Worm (Caenorhabditis elegans) whole organism, mixed stage, embryonic: ENCODE results near the gene ZC449.5.

Experiments used
- M03D4.4 ChIP-seq: sonication (generic microtip); optimal IDR thresholded peaks from 2 replicates; lab custom pipeline; 2017; ENCODE audit warnings: mild to moderate bottlenecking, missing genetic modification characterization, missing compliant biosample characterization
- blmp-1 ChIP-seq: fragments of 150-350 bp; optimal IDR thresholded peaks from 2 replicates; lab custom pipeline; 2014; ENCODE audit warnings: missing biosample characterization, missing genetic modification characterization
- ceh-83 ChIP-seq: fragments of 200-800 bp; sonication (Bioruptor generic); optimal IDR thresholded peaks from 2 replicates; lab custom pipeline; 2018; ENCODE audit warnings: mild to moderate bottlenecking, missing genetic modification characterization, missing compliant biosample characterization
- elt-1 ChIP-seq: sonication (generic microtip); optimal IDR thresholded peaks from 2 replicates; lab custom pipeline; 2017; ENCODE audit warnings: missing genetic modification characterization, mild to moderate bottlenecking, missing compliant biosample characterization, antibody characterized with exemption, moderate library complexity, borderline replicate concordance; ENCODE audit not compliant: insufficient read depth
- elt-3 ChIP-seq: fragments of 150-350 bp; optimal IDR thresholded peaks from 2 replicates; lab custom pipeline; 2014; ENCODE audit warnings: missing biosample characterization, missing genetic modification characterization
- ham-2 ChIP-seq: fragments of 200-800 bp; sonication (Bioruptor generic); optimal IDR thresholded peaks from 2 replicates; lab custom pipeline; 2018; ENCODE audit warnings: mild to moderate bottlenecking, missing genetic modification characterization, missing compliant biosample characterization
- hlh-1 ChIP-seq: fragments of 150-350 bp; optimal IDR thresholded peaks from 2 replicates; lab custom pipeline; 2014; ENCODE audit warnings: missing biosample characterization, missing genetic modification reagents, missing genetic modification characterization
- lin-13 ChIP-seq: fragments of 150-350 bp; optimal IDR thresholded peaks from 2 replicates; lab custom pipeline; 2014; ENCODE audit warnings: missing biosample characterization, missing genetic modification characterization
- lin-32 ChIP-seq: fragments of 200-800 bp; sonication (Bioruptor generic); optimal IDR thresholded peaks from 2 replicates; lab custom pipeline; 2018; ENCODE audit warnings: mild to moderate bottlenecking, missing genetic modification characterization, missing compliant biosample characterization
- mab-5 ChIP-seq: fragments of 150-350 bp; optimal IDR thresholded peaks from 2 replicates; lab custom pipeline; 2014; ENCODE audit warnings: missing biosample characterization, missing genetic modification characterization
- mep-1 ChIP-seq: fragments of 150-350 bp; optimal IDR thresholded peaks from 2 replicates; lab custom pipeline; 2017; ENCODE audit warnings: missing biosample characterization, missing genetic modification reagents, missing genetic modification characterization, inconsistent platforms
- mls-2 ChIP-seq: sonication (generic microtip); optimal IDR thresholded peaks from 2 replicates; lab custom pipeline; 2016; ENCODE audit warnings: mild to moderate bottlenecking, missing genetic modification characterization, moderate library complexity, missing compliant biosample characterization
- nhr-12 ChIP-seq: fragments of 150-350 bp; optimal IDR thresholded peaks from 2 replicates; lab custom pipeline; 2014; ENCODE audit warnings: missing biosample characterization, missing genetic modification characterization
- nhr-2 ChIP-seq: fragments of 150-350 bp; optimal IDR thresholded peaks from 2 replicates; lab custom pipeline; 2014; ENCODE audit warnings: missing biosample characterization, missing genetic modification characterization
- nhr-237 ChIP-seq: fragments of 150-350 bp; optimal IDR thresholded peaks from 2 replicates; lab custom pipeline; 2014; ENCODE audit warnings: missing biosample characterization, missing genetic modification characterization
- nhr-28 ChIP-seq: fragments of 150-350 bp; optimal IDR thresholded peaks from 2 replicates; lab custom pipeline; 2014; ENCODE audit warnings: missing biosample characterization, missing genetic modification characterization
- pha-4 ChIP-seq: fragments of 150-350 bp; optimal IDR thresholded peaks from 2 replicates; lab custom pipeline; 2018; ENCODE audit warnings: missing biosample characterization, missing genetic modification reagents, missing genetic modification characterization
- sem-2 ChIP-seq: fragments of 200-800 bp; sonication (Bioruptor generic); optimal IDR thresholded peaks from 2 replicates; lab custom pipeline; 2018; ENCODE audit warnings: mild to moderate bottlenecking, missing genetic modification characterization, missing compliant biosample characterization
- snpc-4 ChIP-seq: fragments of 150-350 bp; optimal IDR thresholded peaks from 2 replicates; lab custom pipeline; 2014; ENCODE audit warnings: missing biosample characterization, missing genetic modification characterization
- sptf-1 ChIP-seq: sonication (generic microtip); optimal IDR thresholded peaks from 2 replicates; lab custom pipeline; 2017; ENCODE audit warnings: mild to moderate bottlenecking, missing genetic modification characterization, moderate library complexity, missing compliant biosample characterization
- tbx-8 ChIP-seq: fragments of 200-800 bp; sonication (Bioruptor generic); optimal IDR thresholded peaks from 2 replicates; lab custom pipeline; 2018; ENCODE audit warnings: mild to moderate bottlenecking, missing genetic modification characterization, moderate library complexity, missing compliant biosample characterization
- unc-120 ChIP-seq: sonication (generic microtip); optimal IDR thresholded peaks from 2 replicates; lab custom pipeline; 2017; ENCODE audit warnings: missing genetic modification characterization, missing compliant biosample characterization; ENCODE audit not compliant: poor library complexity, severe bottlenecking
- unc-39 ChIP-seq: fragments of 150-350 bp; optimal IDR thresholded peaks from 2 replicates; lab custom pipeline; 2014; ENCODE audit warnings: missing biosample characterization, missing genetic modification characterization
- zip-8 ChIP-seq: fragments of 150-350 bp; optimal IDR thresholded peaks from 2 replicates; lab custom pipeline; 2014; ENCODE audit warnings: missing biosample characterization, missing genetic modification characterization
- ztf-11 ChIP-seq: fragments of 150-350 bp; optimal IDR thresholded peaks from 2 replicates; lab custom pipeline; 2014; ENCODE audit warnings: missing biosample characterization, missing genetic modification characterization

Gene ZC449.5

DNA sequence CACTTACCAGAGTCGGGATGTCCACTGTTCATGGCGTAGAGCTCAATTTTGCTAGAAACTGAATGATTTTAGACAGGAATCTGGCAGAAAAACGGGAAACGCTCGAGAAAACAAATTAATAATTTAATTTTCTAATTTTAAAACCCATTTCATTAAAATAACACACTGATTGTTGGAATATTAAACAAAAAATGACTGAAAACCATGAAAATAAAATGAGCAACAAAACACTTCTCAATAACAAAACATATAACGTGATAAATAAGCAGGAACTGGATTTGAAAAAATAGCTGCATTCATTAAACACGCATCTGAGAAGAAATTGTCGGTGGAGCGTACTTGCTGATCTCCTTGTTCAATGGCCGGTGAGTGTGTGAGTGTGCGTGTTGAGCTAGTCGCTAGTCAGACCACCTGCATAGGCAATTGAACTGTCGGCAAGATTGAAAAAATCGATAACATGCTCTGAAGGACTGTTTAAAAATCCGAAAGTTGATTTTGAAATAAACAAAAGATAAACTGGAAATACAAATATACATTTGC, 40.0 kb downstream of the ZC449.5 start, which contains the start of gene ZC8.6:
Gene ZC8.6, minus strand, starts transcription at position 51 of the 540 bp plus-strand sequence.
- TF ChIP-seq mep-1 (tag; lab: Kevin White, UChicago) (peak; percentile 54), sem-2 (no peak), nhr-2 (tag; lab: Kevin White, UChicago) (peak; percentile 58), zip-8 (tag; lab: Kevin White, UChicago) (no peak), lin-13 (tag; lab: Kevin White, UChicago) (peak; percentile 10), mab-5 (tag; lab: Kevin White, UChicago) (no peak)

DNA sequence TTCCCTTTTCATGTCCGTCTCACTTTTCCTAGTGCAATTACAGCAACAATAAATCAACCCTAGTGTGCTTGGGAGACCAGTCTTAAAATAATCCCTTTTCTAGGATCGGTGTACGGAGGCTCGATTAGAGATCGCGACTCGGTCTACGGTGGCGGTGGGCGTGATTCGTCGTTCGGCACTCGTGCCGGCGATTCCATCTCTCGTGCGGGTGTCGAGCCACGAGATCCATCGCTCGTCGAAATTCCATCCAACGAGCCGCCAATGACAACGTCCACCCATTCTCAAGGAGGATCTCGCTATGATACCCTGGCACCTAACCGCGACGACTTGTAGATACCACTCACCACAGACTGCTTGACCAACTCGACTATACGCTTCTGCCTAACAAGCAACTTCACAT, 45.0 kb downstream of the ZC449.5 start:
- TF ChIP-seq mls-2 (tag; lab: Kevin White, UChicago) (no peak), unc-120 (tag; lab: Kevin White, UChicago) (no peak)

DNA sequence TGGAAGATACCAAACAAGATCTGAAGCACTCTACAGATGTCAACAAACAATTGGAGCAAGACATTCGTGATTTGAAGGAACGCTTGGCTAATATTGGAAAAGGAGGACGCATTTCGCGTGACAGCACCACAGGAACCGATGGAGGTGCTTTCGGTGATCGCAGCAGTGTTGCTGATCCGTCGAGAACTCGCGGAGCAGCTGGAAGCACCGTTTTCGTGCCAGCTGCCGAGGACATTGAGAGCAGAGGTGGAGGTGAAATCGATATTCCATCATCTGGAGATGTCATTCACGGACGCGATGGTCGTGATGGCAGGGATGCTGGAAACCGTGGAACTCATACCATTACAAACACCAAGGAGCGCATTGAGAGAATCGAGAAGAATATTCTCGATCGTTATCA, 50.0 kb downstream of the ZC449.5 start:
- TF ChIP-seq nhr-237 (tag; lab: Kevin White, UChicago), result no peak
- no peak for TF ChIP-seq hlh-1
- no peak for TF ChIP-seq snpc-4 (tag; lab: Kevin White, UChicago)
- TF ChIP-seq mls-2 (tag; lab: Kevin White, UChicago), result no peak
- no peak for TF ChIP-seq unc-39 (tag; lab: Kevin White, UChicago)
- no peak for TF ChIP-seq pha-4
- TF ChIP-seq nhr-28, result no peak
- TF ChIP-seq lin-32, result no peak
- no peak for TF ChIP-seq elt-3
- TF ChIP-seq ham-2, result no peak
- no peak for TF ChIP-seq nhr-12 (tag; lab: Kevin White, UChicago)
- TF ChIP-seq ceh-83 (GFP tag; lab: Kevin White, UChicago), result no peak
- TF ChIP-seq tbx-8 (GFP tag; lab: Kevin White, UChicago), result no peak
- no peak for TF ChIP-seq sem-2
- TF ChIP-seq M03D4.4 (tag; lab: Kevin White, UChicago), result no peak
- TF ChIP-seq, all 35 proteins: peak for 0

DNA sequence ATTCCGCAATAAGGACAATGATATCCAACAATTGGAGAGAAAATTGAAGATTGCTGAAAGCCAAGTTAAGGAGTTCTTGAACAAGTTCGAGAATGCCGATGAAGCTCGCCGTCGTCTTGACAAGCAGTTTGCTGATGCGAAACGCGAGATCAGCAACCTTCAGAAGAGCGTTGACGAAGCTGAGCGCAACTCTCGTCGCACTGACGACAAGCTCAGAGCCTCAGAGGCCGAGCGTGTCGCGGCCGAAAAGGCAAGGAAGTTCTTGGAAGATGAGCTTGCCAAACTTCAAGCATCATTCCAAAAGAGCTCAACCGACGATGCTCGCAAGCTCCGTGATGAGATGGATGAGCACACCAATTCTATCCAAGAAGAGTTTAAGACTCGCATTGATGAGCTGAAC, 51.2 kb downstream of the ZC449.5 start:
- TF ChIP-seq ztf-11 (tag; lab: Kevin White, UChicago), result no peak
- TF ChIP-seq tbx-8 (GFP tag; lab: Kevin White, UChicago), result no peak
- no peak for TF ChIP-seq sptf-1 (tag; lab: Kevin White, UChicago)
- no peak for TF ChIP-seq nhr-2 (tag; lab: Kevin White, UChicago)
- TF ChIP-seq elt-1 (tag; lab: Kevin White, UChicago), result no peak
- TF ChIP-seq nhr-237 (tag; lab: Kevin White, UChicago), result no peak
- TF ChIP-seq unc-39 (tag; lab: Kevin White, UChicago), result no peak
- no peak for TF ChIP-seq lin-32
- no peak for TF ChIP-seq blmp-1 (tag; lab: Kevin White, UChicago)
- TF ChIP-seq snpc-4 (tag; lab: Kevin White, UChicago), result no peak
